Fruit fly (Drosophila melanogaster) whole organism, wandering third instar larva: ENCODE data around the gene vib.

Experiments used
- Abd-B ChIP-seq: fragments of >200 bp; optimal IDR thresholded peaks from 2 replicates; lab custom pipeline; 2017; ENCODE audit warnings: missing biosample characterization, missing genetic modification characterization
- Dfd ChIP-seq: fragments of >200 bp; optimal IDR thresholded peaks from 2 replicates; lab custom pipeline; 2017; ENCODE audit warnings: missing biosample characterization, missing genetic modification characterization
- GATAd ChIP-seq: sonication (Bioruptor generic); optimal IDR thresholded peaks from 2 replicates; lab custom pipeline; 2016; ENCODE audit warnings: missing biosample characterization, missing genetic modification characterization
- Hnf4 ChIP-seq: fragments of 200-800 bp; sonication (Bioruptor generic); optimal IDR thresholded peaks from 2 replicates; lab custom pipeline; 2016; ENCODE audit warnings: missing biosample characterization, mild to moderate bottlenecking, missing genetic modification characterization
- Myc ChIP-seq: fragments of >200 bp; optimal IDR thresholded peaks from 2 replicates; lab custom pipeline; 2017
- OdsH ChIP-seq: fragments of 200-800 bp; sonication (Bioruptor generic); optimal IDR thresholded peaks from 2 replicates; lab custom pipeline; 2016; ENCODE audit warnings: missing biosample characterization, mild to moderate bottlenecking, missing genetic modification characterization
- Sp1 ChIP-seq: fragments of 200-800 bp; sonication (Bioruptor generic); optimal IDR thresholded peaks from 3 replicates; lab custom pipeline; 2019; ENCODE audit warnings: missing biosample characterization, mild to moderate bottlenecking, missing genetic modification characterization, moderate library complexity
- brk ChIP-seq: fragments of 200-800 bp; sonication (Bioruptor generic); optimal IDR thresholded peaks from 2 replicates; lab custom pipeline; 2016; ENCODE audit warnings: missing biosample characterization, mild to moderate bottlenecking, missing genetic modification characterization
- lola ChIP-seq: fragments of >200 bp; optimal IDR thresholded peaks from 2 replicates; lab custom pipeline; 2017; ENCODE audit warnings: missing biosample characterization, missing genetic modification characterization
- psq ChIP-seq: fragments of 200-800 bp; sonication (Bioruptor generic); optimal IDR thresholded peaks from 3 replicates; lab custom pipeline; 2017; ENCODE audit warnings: missing biosample characterization, mild to moderate bottlenecking, missing genetic modification characterization, moderate library complexity
- sage ChIP-seq: fragments of 200-800 bp; sonication (Bioruptor generic); optimal IDR thresholded peaks from 2 replicates; lab custom pipeline; 2016; ENCODE audit warnings: missing biosample characterization, mild to moderate bottlenecking, missing genetic modification characterization
- sv ChIP-seq: fragments of 200-800 bp; sonication (Bioruptor generic); optimal IDR thresholded peaks from 3 replicates; lab custom pipeline; 2016; ENCODE audit warnings: missing biosample characterization, missing genetic modification characterization
- usp ChIP-seq: fragments of >200 bp; optimal IDR thresholded peaks from 2 replicates; lab custom pipeline; 2017; ENCODE audit warnings: missing biosample characterization, missing genetic modification characterization

DNA sequence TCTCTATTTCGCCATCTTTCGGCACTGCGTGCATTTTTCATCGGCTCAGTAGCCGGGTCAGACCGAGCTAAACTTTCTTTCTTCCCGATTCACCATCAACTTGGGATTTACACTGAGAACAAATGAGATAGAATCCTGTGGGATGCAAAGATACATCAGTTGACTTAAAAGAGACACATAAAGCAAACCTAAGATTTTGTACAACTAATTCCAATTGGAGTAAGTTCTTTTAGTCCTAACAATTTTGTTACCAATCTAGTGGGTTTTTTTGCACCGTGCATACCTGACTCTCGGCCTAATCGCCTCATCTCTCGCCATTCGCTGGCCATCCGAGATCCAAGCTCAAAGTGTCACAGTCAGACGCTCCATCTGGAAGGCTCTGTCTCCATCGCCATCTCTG lies 38.3 kb upstream of the vib start:
- TF ChIP-seq sage (GFP tag; lab: Kevin White, UChicago) (no peak), Hnf4 (GFP tag; lab: Kevin White, UChicago) (no peak), OdsH (no peak), usp (GFP tag; lab: Kevin White, UChicago) (no peak), Dfd (GFP tag; lab: Kevin White, UChicago) (no peak), lola (GFP tag; lab: Kevin White, UChicago) (no peak), psq (GFP tag; lab: Kevin White, UChicago) (no peak), GATAd (GFP tag; lab: Kevin White, UChicago) (no peak), Myc (lab: Kevin White, UChicago) (no peak), Abd-B (GFP tag; lab: Kevin White, UChicago) (no peak), brk (GFP tag; lab: Kevin White, UChicago) (no peak), Sp1 (GFP tag; lab: Kevin White, UChicago) (no peak), sv (GFP tag; lab: Kevin White, UChicago) (no peak)
